Worm (Caenorhabditis elegans) whole organism, L1 larva: ENCODE results near the gene C35A5.3.

Source experiments
- C04F5.9 ChIP-seq: sonication (generic microtip); optimal IDR thresholded peaks from 2 replicates; lab custom pipeline; 2016; ENCODE audit warnings: missing genetic modification characterization, missing compliant biosample characterization
- F16B12.6 ChIP-seq: fragments of 150-350 bp; optimal IDR thresholded peaks from 2 replicates; lab custom pipeline; 2014; ENCODE audit warnings: missing biosample characterization, missing genetic modification characterization
- aha-1 ChIP-seq: fragments of 150-350 bp; optimal IDR thresholded peaks from 2 replicates; lab custom pipeline; 2014; ENCODE audit warnings: missing biosample characterization, missing genetic modification characterization
- alr-1 ChIP-seq: fragments of 200-800 bp; sonication (Bioruptor generic); optimal IDR thresholded peaks from 2 replicates; lab custom pipeline; 2018; ENCODE audit warnings: borderline replicate concordance, mild to moderate bottlenecking, missing genetic modification characterization, missing compliant biosample characterization
- aly-2 ChIP-seq: fragments of 150-350 bp; optimal IDR thresholded peaks from 2 replicates; lab custom pipeline; 2014; ENCODE audit warnings: missing biosample characterization, missing genetic modification characterization
- ama-1 ChIP-seq: fragments of 150-350 bp; optimal IDR thresholded peaks from 2 replicates; lab custom pipeline; 2014
- blmp-1 ChIP-seq: fragments of 150-350 bp; optimal IDR thresholded peaks from 2 replicates; lab custom pipeline; 2014; ENCODE audit warnings: missing biosample characterization, missing genetic modification characterization
- ceh-63 ChIP-seq: fragments of 200-800 bp; sonication (Bioruptor generic); optimal IDR thresholded peaks from 2 replicates; lab custom pipeline; 2018; ENCODE audit warnings: mild to moderate bottlenecking, missing genetic modification characterization, missing compliant biosample characterization
- ceh-82 ChIP-seq, 3 experiments: fragments of 150-350 bp in 1 of 3; sonication (generic microtip) in 2 of 3; optimal IDR thresholded peaks; 2 replicates each; lab custom pipeline; 2014 to 2017; ENCODE audit warnings: missing biosample characterization in 3 of 3, missing genetic modification characterization in 3 of 3
- ces-1 ChIP-seq: fragments of 150-350 bp; optimal IDR thresholded peaks from 2 replicates; lab custom pipeline; 2014; ENCODE audit warnings: missing biosample characterization, missing genetic modification reagents, missing genetic modification characterization
- efl-1 ChIP-seq, 4 experiments: fragments of 150-350 bp; optimal IDR thresholded peaks in 3 of 4; peaks in 1 of 4; 1 replicate in 1 of 4; 2 replicates in 3 of 4; lab custom pipeline; 2014; ENCODE audit warnings: missing biosample characterization in 2 of 4, missing genetic modification characterization in 2 of 4, missing genetic modification reagents in 2 of 4
- efl-3 ChIP-seq: fragments of 200-800 bp; sonication (Bioruptor generic); optimal IDR thresholded peaks from 2 replicates; lab custom pipeline; 2018; ENCODE audit warnings: mild to moderate bottlenecking, missing genetic modification characterization, missing compliant biosample characterization
- egl-13 ChIP-seq: sonication (generic microtip); optimal IDR thresholded peaks from 2 replicates; lab custom pipeline; 2016; ENCODE audit warnings: missing genotype, missing genetic modification reagents, missing genetic modification characterization, missing compliant biosample characterization
- egl-27 ChIP-seq, 2 experiments: fragments of 150-350 bp in 1 of 2; sonication (generic microtip); optimal IDR thresholded peaks; 3 replicates each; lab custom pipeline; 2017 to 2018; ENCODE audit warnings: missing biosample characterization in 2 of 2, missing genetic modification characterization in 2 of 2, missing genetic modification reagents in 2 of 2
- elt-2 ChIP-seq: sonication (generic microtip); optimal IDR thresholded peaks from 2 replicates; lab custom pipeline; 2016; ENCODE audit warnings: missing genetic modification characterization, mild to moderate bottlenecking, inconsistent platforms, missing compliant biosample characterization, missing genetic modification reagents
- ets-5 ChIP-seq: fragments of 200-800 bp; sonication (Bioruptor generic); IDR thresholded peaks from 2 replicates; pipeline ENCODE4 v1.3.6; 2022; ENCODE audit warnings: missing genetic modification characterization, missing compliant biosample characterization
- fkh-4 ChIP-seq: sonication (generic microtip); optimal IDR thresholded peaks from 2 replicates; lab custom pipeline; 2016; ENCODE audit warnings: missing compliant biosample characterization, missing genetic modification characterization, borderline replicate concordance
- fkh-8 ChIP-seq: sonication (generic microtip); optimal IDR thresholded peaks from 2 replicates; lab custom pipeline; 2016; ENCODE audit warnings: mild to moderate bottlenecking, missing genetic modification characterization, missing compliant biosample characterization
- hlh-4 ChIP-seq: sonication (generic microtip); optimal IDR thresholded peaks from 2 replicates; lab custom pipeline; 2016; ENCODE audit warnings: mild to moderate bottlenecking, missing genetic modification characterization, missing compliant biosample characterization
- hpl-2 ChIP-seq: fragments of 150-350 bp; optimal IDR thresholded peaks from 2 replicates; lab custom pipeline; 2014; ENCODE audit warnings: missing biosample characterization, missing genetic modification reagents, missing genetic modification characterization
- jun-1 ChIP-seq: fragments of 150-350 bp; optimal IDR thresholded peaks from 2 replicates; lab custom pipeline; 2014; ENCODE audit warnings: missing biosample characterization, missing genetic modification reagents, missing genetic modification characterization
- lin-13 ChIP-seq: fragments of 150-350 bp; optimal IDR thresholded peaks from 2 replicates; lab custom pipeline; 2014; ENCODE audit warnings: missing biosample characterization, missing genetic modification reagents, missing genetic modification characterization
- lin-35 ChIP-seq, 2 experiments: fragments of 150-350 bp; optimal IDR thresholded peaks; 2 replicates each; lab custom pipeline; 2014; ENCODE audit warnings: missing biosample characterization in 2 of 2, missing genetic modification characterization in 2 of 2, missing genetic modification reagents in 2 of 2
- nhr-12 ChIP-seq: sonication (generic microtip); optimal IDR thresholded peaks from 2 replicates; lab custom pipeline; 2017; ENCODE audit warnings: missing biosample characterization, missing genetic modification characterization
- nhr-237 ChIP-seq: fragments of 150-350 bp; optimal IDR thresholded peaks from 2 replicates; lab custom pipeline; 2014; ENCODE audit warnings: missing biosample characterization, missing genetic modification characterization
- nhr-28 ChIP-seq: fragments of 150-350 bp; optimal IDR thresholded peaks from 2 replicates; lab custom pipeline; 2014; ENCODE audit warnings: missing biosample characterization, missing genetic modification characterization
- nhr-47 ChIP-seq: sonication (generic microtip); optimal IDR thresholded peaks from 2 replicates; lab custom pipeline; 2016; ENCODE audit warnings: mild to moderate bottlenecking, missing genetic modification characterization, moderate library complexity, missing compliant biosample characterization
- nhr-84 ChIP-seq: sonication (generic microtip); optimal IDR thresholded peaks from 2 replicates; lab custom pipeline; 2017; ENCODE audit warnings: missing biosample characterization, missing genetic modification characterization
- nhr-85 ChIP-seq: sonication (generic microtip); peaks from one replicate; lab custom pipeline; 2016; ENCODE audit warnings: missing genetic modification characterization, inconsistent platforms, missing compliant biosample characterization
- pag-3 ChIP-seq: sonication (generic microtip); optimal IDR thresholded peaks from 2 replicates; lab custom pipeline; 2017; ENCODE audit warnings: missing genetic modification characterization, mild to moderate bottlenecking, missing compliant biosample characterization, antibody characterized with exemption, borderline replicate concordance; ENCODE audit not compliant: insufficient read depth
- pax-3 ChIP-seq: fragments of 200-800 bp; sonication (Bioruptor generic); optimal IDR thresholded peaks from 2 replicates; lab custom pipeline; 2018; ENCODE audit warnings: mild to moderate bottlenecking, missing genetic modification characterization, moderate library complexity, missing compliant biosample characterization
- pqm-1 ChIP-seq: sonication (generic microtip); optimal IDR thresholded peaks from 3 replicates; lab custom pipeline; 2017; ENCODE audit warnings: missing biosample characterization, missing genetic modification characterization
- rnt-1 ChIP-seq: sonication (generic microtip); optimal IDR thresholded peaks from 2 replicates; lab custom pipeline; 2016; ENCODE audit warnings: mild to moderate bottlenecking, missing genetic modification characterization, moderate library complexity, missing compliant biosample characterization
- snu-23 ChIP-seq: sonication (generic microtip); optimal IDR thresholded peaks from 2 replicates; lab custom pipeline; 2016; ENCODE audit warnings: missing genetic modification characterization, missing compliant biosample characterization
- sptf-1 ChIP-seq: fragments of 150-350 bp; optimal IDR thresholded peaks from 2 replicates; lab custom pipeline; 2014; ENCODE audit warnings: missing biosample characterization, missing genetic modification characterization
- sup-37 ChIP-seq: fragments of 200-800 bp; sonication (Bioruptor generic); optimal IDR thresholded peaks from 2 replicates; lab custom pipeline; 2018; ENCODE audit warnings: mild to moderate bottlenecking, missing genetic modification characterization, missing compliant biosample characterization
- tbx-2 ChIP-seq: sonication (generic microtip); optimal IDR thresholded peaks from 2 replicates; lab custom pipeline; 2016; ENCODE audit warnings: missing genetic modification characterization, missing compliant biosample characterization
- tlp-1 ChIP-seq: fragments of 150-350 bp; optimal IDR thresholded peaks from 2 replicates; lab custom pipeline; 2014; ENCODE audit warnings: missing biosample characterization, missing genetic modification characterization
- unc-62 ChIP-seq: fragments of 150-350 bp; optimal IDR thresholded peaks from 2 replicates; lab custom pipeline; 2014; ENCODE audit warnings: missing biosample characterization, missing genetic modification reagents, missing genetic modification characterization
- unc-86 ChIP-seq: sonication (generic microtip); optimal IDR thresholded peaks from 2 replicates; lab custom pipeline; 2016; ENCODE audit warnings: missing genetic modification characterization, missing compliant biosample characterization
- unc-98 ChIP-seq: fragments of 200-800 bp; sonication (Bioruptor generic); IDR thresholded peaks from 2 replicates; pipeline ENCODE4 v1.3.6; 2022; ENCODE audit warnings: missing genetic modification characterization, missing compliant biosample characterization
- vab-15 ChIP-seq: sonication (generic microtip); optimal IDR thresholded peaks from 2 replicates; lab custom pipeline; 2017; ENCODE audit warnings: missing genotype, mild to moderate bottlenecking, missing genetic modification characterization, missing compliant biosample characterization
- zip-4 ChIP-seq: fragments of 200-800 bp; sonication (Bioruptor generic); optimal IDR thresholded peaks from 2 replicates; lab custom pipeline; 2018; ENCODE audit warnings: mild to moderate bottlenecking, missing genetic modification characterization, moderate library complexity, missing compliant biosample characterization
- ztf-11 ChIP-seq, 2 experiments: sonication (generic microtip); optimal IDR thresholded peaks; 2 replicates each; lab custom pipeline; 2016 to 2017; ENCODE audit warnings: missing genetic modification characterization in 2 of 2, missing biosample characterization in 1 of 2, missing compliant biosample characterization in 1 of 2

The C35A5.3 gene

ce11 chrV:10546749-10547148 is 45.6 kb upstream of the C35A5.3 start, which contains the start of gene F25D1.5 (continued):
- no peak for TF ChIP-seq nhr-28 (tag; lab: Kevin White, UChicago)
- peak; percentile 1 for TF ChIP-seq elt-2 (tag; lab: Kevin White, UChicago)
- no peak for TF ChIP-seq ztf-11 (tag; optimal IDR thresholded peaks at IDR 0.05; lab: Kevin White, UChicago)

- TF ChIP-seq nhr-237 (tag; lab: Kevin White, UChicago) (no peak), unc-98 (GFP tag; lab: Robert Waterston, UW) (no peak), sptf-1 (tag; lab: Kevin White, UChicago) (no peak), sup-37 (GFP tag; lab: Kevin White, UChicago) (no peak), rnt-1 (tag; lab: Kevin White, UChicago) (no peak), efl-1 (optimal IDR thresholded peaks at IDR 0.05; lab: Kevin White, UChicago) (no peak), efl-1 (GFP tag; optimal IDR thresholded peaks at IDR 0.05 in 1 of 2; lab: Kevin White, UChicago) (peak in 1 of 2 experiments; percentile 64), pax-3 (tag; lab: Kevin White, UChicago) (no peak)
- TF ChIP-seq, all 84 proteins: peak for 1
Observed at ce11 chrV:10540024-10540423, 38.8 kb upstream of the C35A5.3 start, which contains the start of gene degt-1. degt-1 (plus strand) TSS chrV:10540324.

- TF ChIP-seq unc-86 (tag; lab: Kevin White, UChicago) (no peak), aha-1 (tag; lab: Kevin White, UChicago) (no peak), fkh-8 (tag; lab: Kevin White, UChicago) (no peak), ets-5 (no peak), sup-37 (GFP tag; lab: Kevin White, UChicago) (no peak), tlp-1 (no peak), tbx-2 (tag; lab: Kevin White, UChicago) (no peak), fkh-4 (tag; lab: Kevin White, UChicago) (no peak)
Observed at ce11 chrV:10539114-10539513, 37.9 kb upstream of the C35A5.3 start, which contains the start of gene F25D1.8. F25D1.8 (plus strand) TSS chrV:10539414.

- TF ChIP-seq snu-23 (peak; percentile 95), alr-1 (tag; lab: Kevin White, UChicago) (no peak), pag-3 (tag; lab: Kevin White, UChicago) (no peak), nhr-85 (tag; lab: Kevin White, UChicago) (peak; percentile 97), ces-1 (GFP tag; lab: Kevin White, UChicago) (peak; percentile 43), nhr-84 (tag; lab: Kevin White, UChicago) (no peak), lin-35 (GFP tag; optimal IDR thresholded peaks at IDR 0.05; lab: Kevin White, UChicago) (peak; percentile 97 to 98), fkh-8 (tag; lab: Kevin White, UChicago) (peak; percentile 91), egl-13 (tag; lab: Kevin White, UChicago) (peak; percentile 78), C04F5.9 (tag; lab: Kevin White, UChicago) (peak; percentile 69), unc-62 (no peak), zip-4 (peak; percentile 74), vab-15 (tag; lab: Kevin White, UChicago) (peak; percentile 42), aly-2 (tag; lab: Kevin White, UChicago) (peak; percentile 89), hlh-4 (tag; lab: Kevin White, UChicago) (no peak), blmp-1 (tag; lab: Kevin White, UChicago) (peak; percentile 92), efl-3 (GFP tag; lab: Kevin White, UChicago) (no peak), F16B12.6 (tag; lab: Kevin White, UChicago) (peak; percentile 57), sptf-1 (tag; lab: Kevin White, UChicago) (no peak), ceh-82 (tag; optimal IDR thresholded peaks at IDR 0.05; lab: Kevin White, UChicago) (peak; percentile 82 to 93 (median 86)), aha-1 (tag; lab: Kevin White, UChicago) (peak; percentile 44), egl-27 (tag; optimal IDR thresholded peaks at IDR 0.05; lab: Kevin White, UChicago) (peak in 1 of 2 experiments; percentile 40), lin-13 (GFP tag; lab: Kevin White, UChicago) (peak; percentile 80), sup-37 (GFP tag; lab: Kevin White, UChicago) (peak; percentile 77), ama-1 (lab: Kevin White, UChicago) (peak; percentile 84), hpl-2 (no peak), jun-1 (peak; percentile 83), pax-3 (tag; lab: Kevin White, UChicago) (peak; percentile 79), pqm-1 (tag; lab: Kevin White, UChicago) (no peak), fkh-4 (tag; lab: Kevin White, UChicago) (peak; percentile 71), nhr-47 (tag; lab: Kevin White, UChicago) (peak; percentile 96), ceh-63 (GFP tag; lab: Kevin White, UChicago) (no peak), nhr-28 (tag; lab: Kevin White, UChicago) (no peak), nhr-12 (tag; lab: Kevin White, UChicago) (no peak)
Observed at ce11 chrV:10536808-10537207, 35.6 kb upstream of the C35A5.3 start.
